Worm (Caenorhabditis elegans) whole organism, early embryonic: Measurements from ENCODE around the gene F39E9.14.
"Not testable (repeated sequence)": the region's sequence is repeated elsewhere in the genome, so short reads cannot be mapped to it uniquely, and the experiment has no call there.

Experiments
- B0310.2 ChIP-seq: sonication (generic microtip); optimal IDR thresholded peaks from 2 replicates; lab custom pipeline; 2016; ENCODE audit warnings: mild to moderate bottlenecking, missing genetic modification characterization, missing compliant biosample characterization
- F13C5.2 ChIP-seq: sonication (generic microtip); optimal IDR thresholded peaks from 2 replicates; lab custom pipeline; 2017; ENCODE audit warnings: mild to moderate bottlenecking, missing genetic modification characterization, inconsistent platforms, missing compliant biosample characterization
- aly-1 ChIP-seq: sonication (generic microtip); optimal IDR thresholded peaks from 2 replicates; lab custom pipeline; 2016; ENCODE audit warnings: missing genetic modification characterization, missing compliant biosample characterization
- ama-1 ChIP-seq: fragments of 150-350 bp; optimal IDR thresholded peaks from 2 replicates; lab custom pipeline; 2014
- ceh-13 ChIP-seq: fragments of 200-800 bp; sonication (Bioruptor generic); optimal IDR thresholded peaks from 2 replicates; lab custom pipeline; 2018; ENCODE audit warnings: mild to moderate bottlenecking, missing genetic modification characterization, missing compliant biosample characterization
- ceh-36 ChIP-seq: sonication (generic microtip); optimal IDR thresholded peaks from 2 replicates; lab custom pipeline; 2016; ENCODE audit warnings: missing genetic modification characterization, inconsistent platforms, missing compliant biosample characterization
- ets-7 ChIP-seq: sonication (generic microtip); optimal IDR thresholded peaks from 2 replicates; lab custom pipeline; 2016; ENCODE audit warnings: missing genotype, missing genetic modification characterization, missing compliant biosample characterization
- flt-1 ChIP-seq: fragments of 200-800 bp; sonication (Bioruptor generic); IDR thresholded peaks from 2 replicates; pipeline ENCODE4 v1.3.6; 2022; ENCODE audit warnings: missing genetic modification characterization, missing compliant biosample characterization
- hmbx-1 ChIP-seq: sonication (generic microtip); optimal IDR thresholded peaks from 2 replicates; lab custom pipeline; 2016; ENCODE audit warnings: mild to moderate bottlenecking, missing genetic modification characterization, missing compliant biosample characterization
- hmg-4 ChIP-seq: fragments of 200-800 bp; sonication (Bioruptor generic); optimal IDR thresholded peaks from 2 replicates; lab custom pipeline; 2018; ENCODE audit warnings: mild to moderate bottlenecking, missing genetic modification characterization, missing compliant biosample characterization
- hnd-1 ChIP-seq: sonication (generic microtip); optimal IDR thresholded peaks from 2 replicates; lab custom pipeline; 2016; ENCODE audit warnings: missing genetic modification characterization, missing compliant biosample characterization
- pes-1 ChIP-seq: fragments of 200-800 bp; sonication (Bioruptor generic); IDR thresholded peaks from 2 replicates; pipeline ENCODE4 v1.3.6; 2022; ENCODE audit warnings: missing genetic modification reagents, missing genetic modification characterization, missing compliant biosample characterization
- scrt-1 ChIP-seq: fragments of 200-800 bp; sonication (Bioruptor generic); IDR thresholded peaks from 2 replicates; pipeline ENCODE4 v1.3.6; 2022; ENCODE audit warnings: missing genetic modification characterization, missing compliant biosample characterization
- sea-1 ChIP-seq: fragments of 200-800 bp; sonication (Bioruptor generic); conservative IDR thresholded peaks from 2 replicates; pipeline ENCODE4 v1.3.6; 2022; ENCODE audit warnings: missing genetic modification characterization, missing compliant biosample characterization
- tbx-11 ChIP-seq: fragments of 200-800 bp; sonication (Bioruptor generic); IDR thresholded peaks from 2 replicates; pipeline ENCODE4 v1.3.6; 2022; ENCODE audit warnings: missing genetic modification characterization, missing compliant biosample characterization
- tbx-37 ChIP-seq: fragments of 200-800 bp; sonication (Bioruptor generic); conservative IDR thresholded peaks from 2 replicates; pipeline ENCODE4 v1.3.6; 2022; ENCODE audit warnings: missing genetic modification reagents, missing genetic modification characterization, missing compliant biosample characterization
- tra-4 ChIP-seq: sonication (generic microtip); optimal IDR thresholded peaks from 2 replicates; lab custom pipeline; 2017; ENCODE audit warnings: missing genetic modification characterization, missing compliant biosample characterization

Gene F39E9.14

DNA sequence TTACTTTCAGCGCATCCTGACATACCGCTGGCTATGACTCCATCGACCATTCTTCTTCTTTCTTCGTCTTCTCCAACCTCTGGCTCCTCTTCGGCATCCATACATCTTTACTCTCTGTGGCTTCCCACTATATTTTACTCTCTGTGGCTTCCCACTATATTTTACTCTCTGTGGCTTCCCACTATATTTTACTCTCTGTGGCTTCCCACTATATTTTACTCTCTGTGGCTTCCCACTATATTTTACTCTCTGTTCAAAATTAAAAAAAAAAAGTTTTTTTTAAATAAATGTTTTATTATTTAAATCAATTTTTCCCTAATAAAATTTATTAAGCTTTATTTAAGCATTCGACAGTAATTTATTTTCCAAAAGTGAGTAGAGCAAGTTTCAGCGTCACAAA lies at the start of gene F39E9.14:
Gene F39E9.14, minus strand, starts transcription at position 101 of the 400 bp plus-strand sequence.
- TF ChIP-seq hnd-1 (tag; lab: Kevin White, UChicago); tbx-11; F13C5.2 (tag; lab: Kevin White, UChicago): not testable (repeated sequence)

DNA sequence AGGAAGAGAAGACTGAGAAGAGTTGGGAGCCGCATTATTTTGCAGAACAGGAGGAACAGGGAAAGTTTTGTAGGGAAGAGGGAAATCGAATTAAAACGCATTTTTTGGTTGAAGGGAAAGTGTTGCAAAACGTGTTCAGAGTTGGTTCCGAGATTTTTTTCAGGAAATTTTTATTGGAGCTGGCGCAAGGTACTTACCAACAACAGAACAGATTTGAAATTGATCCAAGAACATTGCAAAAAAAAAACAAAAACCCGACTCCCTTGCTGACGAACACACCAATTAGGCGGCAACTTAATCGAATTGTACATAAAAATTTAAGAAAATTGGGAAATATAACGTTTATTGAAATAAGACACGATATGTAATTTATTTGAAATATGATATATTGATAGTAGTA lies 48.1 kb upstream of the F39E9.14 start, which contains the start of gene F14D2.7:
Gene F14D2.7, minus strand, starts transcription at position 101 of the 400 bp plus-strand sequence.
- no peak for TF ChIP-seq ceh-36 (tag; lab: Kevin White, UChicago)
- TF ChIP-seq sea-1 (GFP tag; lab: Robert Waterston, UW), result no peak
- TF ChIP-seq hnd-1 (tag; lab: Kevin White, UChicago), result no peak
- no peak for TF ChIP-seq pes-1 (GFP tag; lab: Robert Waterston, UW)
- TF ChIP-seq F13C5.2 (tag; lab: Kevin White, UChicago), result no peak

DNA sequence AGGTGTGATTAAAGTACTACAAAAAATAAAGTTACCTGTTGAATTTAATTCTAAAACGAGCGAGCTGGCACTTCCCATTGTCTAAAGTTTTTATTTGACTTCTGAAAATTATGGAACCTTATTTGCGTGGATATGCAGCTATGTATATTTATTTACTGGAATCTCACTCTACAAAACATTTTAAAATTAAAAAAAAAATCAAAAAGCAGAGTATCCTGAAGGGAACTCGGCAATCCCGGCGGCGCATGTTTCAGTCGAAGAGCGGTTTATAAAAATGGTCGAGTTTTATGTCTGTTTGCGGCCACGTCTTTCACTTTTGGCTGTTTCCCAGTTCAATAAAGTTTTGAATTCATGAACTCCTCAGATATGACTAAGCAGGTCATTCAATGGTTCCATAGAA lies 46.6 kb upstream of the F39E9.14 start, which contains the start of gene F14D2.19:
Gene F14D2.19, minus strand, starts transcription at position 101 of the 400 bp plus-strand sequence.
- no peak for TF ChIP-seq scrt-1 (GFP tag; lab: Robert Waterston, UW)

DNA sequence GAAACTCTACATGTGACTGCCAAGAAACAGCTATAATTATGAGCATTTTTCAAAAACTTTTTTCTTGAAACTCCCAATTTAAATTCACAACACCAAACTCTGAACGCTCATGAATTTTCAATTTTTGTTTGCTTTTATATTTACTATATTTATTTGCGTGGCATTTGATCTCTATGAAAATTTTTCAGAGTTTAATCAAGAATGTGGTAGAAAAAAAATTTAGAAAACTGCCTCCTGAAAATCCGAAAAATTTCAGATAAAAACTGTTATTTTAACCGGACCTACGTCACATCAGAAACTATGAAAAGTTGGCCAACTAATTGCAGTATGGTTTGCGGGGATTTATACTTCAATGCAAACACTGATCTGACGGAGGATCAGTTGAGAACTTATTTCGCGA lies 41.6 kb upstream of the F39E9.14 start, which contains the start of gene irld-27:
Gene irld-27, plus strand, starts transcription at position 301 of the 400 bp plus-strand sequence.
- TF ChIP-seq B0310.2 (tag; lab: Kevin White, UChicago), result no peak
- no peak for TF ChIP-seq pes-1 (GFP tag; lab: Robert Waterston, UW)

DNA sequence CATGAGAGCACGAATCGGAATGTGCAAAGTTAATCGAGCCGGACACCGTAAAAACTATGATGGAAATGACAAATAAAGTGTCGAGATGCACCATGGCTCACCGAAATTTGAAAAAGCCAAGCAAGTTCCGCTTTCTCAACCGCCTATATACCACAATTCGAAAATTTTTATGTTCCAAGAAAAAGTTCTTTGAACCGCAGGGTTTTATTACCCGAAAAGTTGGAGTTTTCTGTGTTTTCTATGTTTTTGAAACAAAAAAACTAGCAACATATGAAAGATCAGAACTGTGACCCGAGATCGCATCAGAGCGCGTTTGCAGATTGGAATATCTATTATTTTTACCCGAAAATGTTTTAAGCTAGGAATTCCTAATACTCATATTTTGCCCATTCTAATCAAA lies 36.7 kb upstream of the F39E9.14 start, which contains the start of gene Y46D2A.3:
Gene Y46D2A.3, minus strand, starts transcription at position 101 of the 400 bp plus-strand sequence.
- TF ChIP-seq ama-1 (lab: Kevin White, UChicago), result no peak
- TF ChIP-seq flt-1 (GFP tag; lab: Robert Waterston, UW), result no peak
- no peak for TF ChIP-seq tbx-37 (GFP tag; lab: Robert Waterston, UW)
- no peak for TF ChIP-seq hmbx-1
- no peak for TF ChIP-seq pes-1 (GFP tag; lab: Robert Waterston, UW)
- no peak for TF ChIP-seq ceh-13 (GFP tag; lab: Kevin White, UChicago)
- TF ChIP-seq aly-1 (tag; lab: Kevin White, UChicago), result no peak
- no peak for TF ChIP-seq scrt-1 (GFP tag; lab: Robert Waterston, UW)
- no peak for TF ChIP-seq tbx-11
- no peak for TF ChIP-seq B0310.2 (tag; lab: Kevin White, UChicago)
- TF ChIP-seq ets-7 (tag; lab: Kevin White, UChicago), result no peak
- no peak for TF ChIP-seq tra-4 (tag; lab: Kevin White, UChicago)
- no peak for TF ChIP-seq hmg-4 (GFP tag; lab: Kevin White, UChicago)
- TF ChIP-seq F13C5.2 (tag; lab: Kevin White, UChicago), result no peak
- TF ChIP-seq sea-1 (GFP tag; lab: Robert Waterston, UW), result no peak
- TF ChIP-seq hnd-1 (tag; lab: Kevin White, UChicago), result no peak

DNA sequence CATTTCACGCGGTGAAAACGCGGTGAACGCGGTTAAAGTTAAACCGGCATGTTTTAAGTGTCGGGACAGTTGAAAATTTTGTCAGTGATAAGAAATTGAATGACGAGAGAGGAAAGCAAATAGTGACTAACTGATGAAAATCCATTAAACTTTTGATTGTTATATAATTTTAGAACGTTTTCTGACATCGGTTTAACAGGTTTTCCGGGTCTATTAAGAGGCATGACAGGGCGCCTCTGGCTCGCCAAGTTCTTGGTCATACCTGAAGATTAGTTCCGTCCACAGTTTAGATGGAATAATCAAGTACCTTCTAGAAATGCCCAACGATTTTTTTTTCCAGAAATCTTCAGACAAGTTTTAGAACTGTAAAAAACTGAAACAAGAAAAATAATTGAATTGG lies 32.7 kb upstream of the F39E9.14 start, which contains the start of gene Y46D2A.2:
Gene Y46D2A.2, minus strand, starts transcription at position 101 of the 400 bp plus-strand sequence.
- no peak for TF ChIP-seq tbx-37 (GFP tag; lab: Robert Waterston, UW)
- TF ChIP-seq flt-1 (GFP tag; lab: Robert Waterston, UW), result no peak

DNA sequence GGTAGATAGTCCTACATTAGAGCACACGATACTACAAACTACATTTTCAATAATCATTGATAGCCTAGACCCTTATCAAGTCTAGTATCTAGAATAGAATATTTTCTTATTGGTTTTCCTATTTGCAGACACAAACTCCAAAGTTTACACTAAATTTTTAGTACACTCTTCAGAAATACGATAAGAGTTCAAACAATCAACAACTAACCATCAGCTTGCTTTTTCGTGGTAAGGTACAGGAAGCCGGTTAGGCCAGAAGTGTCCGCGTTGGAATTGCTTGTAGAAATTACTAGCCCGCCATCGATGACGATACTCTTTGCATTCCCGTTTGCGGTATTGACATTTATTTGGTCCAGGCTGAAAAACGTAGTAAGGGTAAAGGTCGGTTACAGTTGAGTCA lies 31.8 kb upstream of the F39E9.14 start, which contains the start of gene Y46D2A.1:
Gene Y46D2A.1, plus strand, starts transcription at position 301 of the 400 bp plus-strand sequence.
- TF ChIP-seq ets-7 (tag; lab: Kevin White, UChicago) (no peak), pes-1 (GFP tag; lab: Robert Waterston, UW) (no peak), tbx-11 (no peak), ceh-13 (GFP tag; lab: Kevin White, UChicago) (no peak), sea-1 (GFP tag; lab: Robert Waterston, UW) (no peak), tra-4 (tag; lab: Kevin White, UChicago) (no peak), aly-1 (tag; lab: Kevin White, UChicago) (no peak), B0310.2 (tag; lab: Kevin White, UChicago) (no peak), hmg-4 (GFP tag; lab: Kevin White, UChicago) (no peak)

DNA sequence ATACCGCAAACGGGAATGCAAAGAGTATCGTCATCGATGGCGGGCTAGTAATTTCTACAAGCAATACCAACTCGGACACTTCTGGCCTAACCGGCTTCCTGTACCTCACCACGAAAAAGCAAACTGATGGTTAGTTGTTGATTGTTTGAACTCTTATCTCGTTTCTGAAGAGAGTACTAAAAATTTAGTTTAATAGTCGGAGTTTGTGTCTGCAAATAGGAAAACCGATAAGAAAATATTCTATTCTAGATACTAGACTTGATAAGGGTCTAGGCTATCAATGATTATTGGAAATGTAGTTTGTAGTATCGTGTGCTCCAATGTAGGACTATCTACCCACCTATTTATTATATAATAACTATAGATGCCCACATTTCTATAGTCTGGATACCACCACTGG lies 28.4 kb upstream of the F39E9.14 start:
- TF ChIP-seq aly-1 (tag; lab: Kevin White, UChicago) (no peak), hmbx-1 (no peak), pes-1 (GFP tag; lab: Robert Waterston, UW) (no peak), tra-4 (tag; lab: Kevin White, UChicago) (no peak), scrt-1 (GFP tag; lab: Robert Waterston, UW) (no peak), hmg-4 (GFP tag; lab: Kevin White, UChicago) (no peak), ceh-13 (GFP tag; lab: Kevin White, UChicago) (no peak), tbx-37 (GFP tag; lab: Robert Waterston, UW) (no peak), ceh-36 (tag; lab: Kevin White, UChicago) (no peak), hnd-1 (tag; lab: Kevin White, UChicago) (no peak), F13C5.2 (tag; lab: Kevin White, UChicago) (no peak), ama-1 (lab: Kevin White, UChicago) (no peak), B0310.2 (tag; lab: Kevin White, UChicago) (no peak), ets-7 (tag; lab: Kevin White, UChicago) (no peak), tbx-11 (no peak), sea-1 (GFP tag; lab: Robert Waterston, UW) (no peak)
